Worm (Caenorhabditis elegans) whole organism, L3 larva: ENCODE measurements around the gene gly-20.

Source experiments
- ZK546.5 ChIP-seq: sonication (generic microtip); optimal IDR thresholded peaks from 2 replicates; lab custom pipeline; 2017; ENCODE audit warnings: missing biosample characterization, missing genetic modification characterization
- fkh-10 ChIP-seq: sonication (generic microtip); optimal IDR thresholded peaks from 2 replicates; lab custom pipeline; 2017; ENCODE audit warnings: missing biosample characterization, missing genetic modification reagents, missing genetic modification characterization
- fos-1 ChIP-seq: fragments of 150-350 bp; optimal IDR thresholded peaks from 2 replicates; lab custom pipeline; 2014; ENCODE audit warnings: missing biosample characterization, missing genetic modification characterization
- nhr-11 ChIP-seq: fragments of 150-350 bp; optimal IDR thresholded peaks from 2 replicates; lab custom pipeline; 2014; ENCODE audit warnings: missing biosample characterization, missing genetic modification characterization
- pha-4 ChIP-seq: fragments of 150-350 bp; optimal IDR thresholded peaks from 2 replicates; lab custom pipeline; 2014; ENCODE audit warnings: missing biosample characterization, missing genetic modification reagents, missing genetic modification characterization
- pqm-1 ChIP-seq: fragments of 150-350 bp; optimal IDR thresholded peaks from 2 replicates; lab custom pipeline; 2017; ENCODE audit warnings: missing biosample characterization, missing genetic modification characterization, inconsistent platforms
- snpc-4 ChIP-seq: fragments of 150-350 bp; optimal IDR thresholded peaks from 2 replicates; lab custom pipeline; 2014; ENCODE audit warnings: missing biosample characterization, missing genetic modification characterization
- unc-39 ChIP-seq: sonication (generic microtip); optimal IDR thresholded peaks from 4 replicates; lab custom pipeline; 2017; ENCODE audit warnings: missing biosample characterization, missing genetic modification characterization
- unc-62 ChIP-seq: fragments of 150-350 bp; sonication (generic microtip); optimal IDR thresholded peaks from 4 replicates; lab custom pipeline; 2014; ENCODE audit warnings: missing biosample characterization, missing genetic modification reagents, missing genetic modification characterization

- no peak for TF ChIP-seq ZK546.5 (tag; lab: Kevin White, UChicago)
- no peak for TF ChIP-seq snpc-4
- no peak for TF ChIP-seq unc-39
- no peak for TF ChIP-seq fkh-10 (GFP tag; lab: Kevin White, UChicago)
- no peak for TF ChIP-seq pqm-1 (tag; lab: Kevin White, UChicago)
- TF ChIP-seq unc-62 (GFP tag; lab: Kevin White, UChicago): no peak
- no peak for TF ChIP-seq nhr-11
- no peak for TF ChIP-seq fos-1 (tag; lab: Kevin White, UChicago)
- no peak for TF ChIP-seq pha-4 (tag; lab: Kevin White, UChicago)
These were observed 25.4 kb downstream of the gly-20 start for ce11 chrV:11307781-11308180.
